Fruit fly (Drosophila melanogaster) whole organism, embryonic: ENCODE measurements around the gene CG45065.
A peak's percentile ranks its signal among the peaks of the same experiment; 100 is the strongest.

Experiments
- Atf3 ChIP-seq: fragments of 200-800 bp; sonication (Bioruptor generic); optimal IDR thresholded peaks from 3 replicates; lab custom pipeline; 2016; ENCODE audit warnings: missing biosample characterization, missing genetic modification characterization
- BtbVII ChIP-seq: fragments of 200-800 bp; sonication (Bioruptor generic); optimal IDR thresholded peaks from 3 replicates; lab custom pipeline; 2017; ENCODE audit warnings: missing biosample characterization, mild to moderate bottlenecking, missing genetic modification characterization
- CG11093 ChIP-seq: fragments of 200-800 bp; sonication (Bioruptor generic); IDR thresholded peaks from 3 replicates; pipeline ENCODE4 v1.3.6; 2022; ENCODE audit warnings: missing biosample characterization, missing genetic modification characterization
- CG11695 ChIP-seq: fragments of 200-800 bp; sonication (Bioruptor generic); IDR thresholded peaks from 3 replicates; pipeline ENCODE4 v1.3.6; 2022; ENCODE audit warnings: missing biosample characterization, missing genetic modification characterization
- CG12236 ChIP-seq: fragments of 200-800 bp; sonication (Bioruptor generic); optimal IDR thresholded peaks from 2 replicates; lab custom pipeline; 2016; ENCODE audit warnings: missing biosample characterization, missing genetic modification characterization
- CG15011 ChIP-seq: fragments of 200-800 bp; sonication (Bioruptor generic); optimal IDR thresholded peaks from 3 replicates; lab custom pipeline; 2018; ENCODE audit warnings: missing biosample characterization, mild to moderate bottlenecking, missing genetic modification characterization
- CG15514 ChIP-seq: fragments of 200-800 bp; sonication (Bioruptor generic); optimal IDR thresholded peaks from 3 replicates; lab custom pipeline; 2017; ENCODE audit warnings: missing biosample characterization, missing genetic modification characterization, mild to moderate bottlenecking, moderate library complexity, missing genetic modification reagents
- CG17802 ChIP-seq: fragments of 200-800 bp; sonication (Bioruptor generic); optimal IDR thresholded peaks from 2 replicates; lab custom pipeline; 2018; ENCODE audit warnings: missing biosample characterization, mild to moderate bottlenecking, missing genetic modification characterization, moderate library complexity
- CG2116 ChIP-seq: fragments of 200-800 bp; sonication (Bioruptor generic); optimal IDR thresholded peaks from 3 replicates; lab custom pipeline; 2018; ENCODE audit warnings: missing biosample characterization, mild to moderate bottlenecking, missing genetic modification characterization
- CG2712 ChIP-seq: fragments of 200-800 bp; optimal IDR thresholded peaks from 3 replicates; lab custom pipeline; 2019; ENCODE audit warnings: missing biosample characterization, mild to moderate bottlenecking, missing genetic modification characterization, moderate library complexity
- CG30020 ChIP-seq: fragments of 200-800 bp; optimal IDR thresholded peaks from 2 replicates; lab custom pipeline; 2019; ENCODE audit warnings: missing biosample characterization, mild to moderate bottlenecking, missing genetic modification characterization, moderate library complexity
- CG30403 ChIP-seq: fragments of 200-800 bp; sonication (Bioruptor generic); optimal IDR thresholded peaks from 3 replicates; lab custom pipeline; 2016; ENCODE audit warnings: missing biosample characterization, missing genetic modification characterization
- CG31365 ChIP-seq: fragments of 200-800 bp; sonication (Bioruptor generic); optimal IDR thresholded peaks from 2 replicates; lab custom pipeline; 2018; ENCODE audit warnings: missing biosample characterization, mild to moderate bottlenecking, missing genetic modification characterization
- CG33557 ChIP-seq: fragments of 200-800 bp; sonication (Bioruptor generic); optimal IDR thresholded peaks from 2 replicates; lab custom pipeline; 2019; ENCODE audit warnings: missing biosample characterization, mild to moderate bottlenecking, missing genetic modification characterization, moderate library complexity
- CG4617 ChIP-seq: fragments of 200-800 bp; sonication (Bioruptor generic); optimal IDR thresholded peaks from 3 replicates; lab custom pipeline; 2016; ENCODE audit warnings: missing biosample characterization, missing genetic modification characterization, borderline replicate concordance
- CG6272 ChIP-seq: fragments of 200-800 bp; sonication (Bioruptor generic); IDR thresholded peaks from 2 replicates; pipeline ENCODE4 v1.3.6; 2022; ENCODE audit warnings: missing biosample characterization, missing genetic modification characterization
- CG6654 ChIP-seq: fragments of 200-800 bp; sonication (Bioruptor generic); optimal IDR thresholded peaks from 2 replicates; lab custom pipeline; 2017; ENCODE audit warnings: missing biosample characterization, mild to moderate bottlenecking, missing genetic modification characterization
- CG7357 ChIP-seq: fragments of 200-800 bp; sonication (Bioruptor generic); IDR thresholded peaks from 3 replicates; pipeline ENCODE4 v1.3.6; 2022; ENCODE audit warnings: missing biosample characterization, missing genetic modification characterization
- CG7372 ChIP-seq: fragments of 200-800 bp; sonication (Bioruptor generic); IDR thresholded peaks from 2 replicates; pipeline ENCODE4 v1.3.6; 2022; ENCODE audit warnings: missing biosample characterization, missing genetic modification characterization
- CTCF ChIP-seq: fragments of 200-800 bp; sonication (Bioruptor generic); optimal IDR thresholded peaks from 2 replicates; lab custom pipeline; 2017; ENCODE audit warnings: missing biosample characterization, mild to moderate bottlenecking, missing genetic modification characterization, moderate library complexity
- Camta ChIP-seq: fragments of 200-800 bp; sonication (Bioruptor generic); optimal IDR thresholded peaks from 2 replicates; lab custom pipeline; 2016; ENCODE audit warnings: missing biosample characterization, missing genetic modification characterization
- Dad ChIP-seq: fragments of 200-800 bp; sonication (Bioruptor generic); optimal IDR thresholded peaks from 3 replicates; lab custom pipeline; 2016; ENCODE audit warnings: missing biosample characterization, missing genetic modification characterization
- Deaf1 ChIP-seq: fragments of 200-800 bp; optimal IDR thresholded peaks from 3 replicates; lab custom pipeline; 2019; ENCODE audit warnings: missing biosample characterization, mild to moderate bottlenecking, missing genetic modification characterization, moderate library complexity
- Dll ChIP-seq: fragments of 200-800 bp; sonication (Bioruptor generic); IDR thresholded peaks from 4 replicates; pipeline ENCODE4 v1.3.6; 2022; ENCODE audit warnings: missing biosample characterization, missing genetic modification characterization; ENCODE audit not compliant: partially characterized antibody
- Dp ChIP-seq: fragments of 200-800 bp; sonication (Bioruptor generic); optimal IDR thresholded peaks from 2 replicates; lab custom pipeline; 2018; ENCODE audit warnings: missing biosample characterization, mild to moderate bottlenecking, missing genetic modification characterization, moderate library complexity
- Lim3 ChIP-seq: fragments of 200-800 bp; sonication (Bioruptor generic); IDR thresholded peaks from 2 replicates; pipeline ENCODE4 v1.3.6; 2022; ENCODE audit warnings: missing biosample characterization, missing genetic modification characterization
- Meics ChIP-seq: fragments of 200-800 bp; sonication (Bioruptor generic); optimal IDR thresholded peaks from 2 replicates; lab custom pipeline; 2017; ENCODE audit warnings: missing biosample characterization, mild to moderate bottlenecking, missing genetic modification characterization
- NC2α ChIP-seq: fragments of 200-800 bp; sonication (Bioruptor generic); optimal IDR thresholded peaks from 2 replicates; lab custom pipeline; 2016; ENCODE audit warnings: missing biosample characterization, missing genetic modification characterization
- NK7.1 ChIP-seq: fragments of 200-800 bp; sonication (Bioruptor generic); optimal IDR thresholded peaks from 3 replicates; lab custom pipeline; 2016; ENCODE audit warnings: missing biosample characterization, missing genetic modification characterization
- Pdp1 ChIP-seq, 2 experiments: fragments of 200-800 bp; sonication (Bioruptor generic); optimal IDR thresholded peaks; 3 replicates each; lab custom pipeline; 2016; ENCODE audit warnings: missing biosample characterization in 2 of 2, missing genetic modification characterization in 2 of 2, mild to moderate bottlenecking in 1 of 2, moderate library complexity in 1 of 2
- Trl ChIP-seq, 3 experiments: fragments of >200 bp in 2 of 3; fragments of 200-800 bp in 1 of 3; sonication (Bioruptor generic) in 1 of 3; optimal IDR thresholded peaks; 2 replicates in 1 of 3; 3 replicates in 2 of 3; lab custom pipeline; 2016 to 2017; ENCODE audit warnings: missing biosample characterization in 1 of 3, missing genetic modification characterization in 1 of 3
- cad ChIP-seq: fragments of >200 bp; optimal IDR thresholded peaks from 2 replicates; lab custom pipeline; 2017; ENCODE audit warnings: missing biosample characterization, missing genetic modification characterization
- crp ChIP-seq, 2 experiments: fragments of 200-800 bp; sonication (Bioruptor generic); optimal IDR thresholded peaks; 2 replicates in 1 of 2; 3 replicates in 1 of 2; lab custom pipeline; 2017; ENCODE audit warnings: missing biosample characterization in 2 of 2, missing genetic modification characterization in 2 of 2, mild to moderate bottlenecking in 1 of 2, moderate library complexity in 1 of 2
- dmrt99B ChIP-seq: fragments of 200-800 bp; sonication (Bioruptor generic); optimal IDR thresholded peaks from 2 replicates; lab custom pipeline; 2018; ENCODE audit warnings: missing biosample characterization, mild to moderate bottlenecking, missing genetic modification characterization, moderate library complexity
- fd96Cb ChIP-seq: fragments of 200-800 bp; sonication (Bioruptor generic); optimal IDR thresholded peaks from 2 replicates; lab custom pipeline; 2018; ENCODE audit warnings: missing biosample characterization, mild to moderate bottlenecking, missing genetic modification characterization, moderate library complexity
- gce ChIP-seq: fragments of 200-800 bp; sonication (Bioruptor generic); IDR thresholded peaks from 3 replicates; pipeline ENCODE4 v1.3.6; 2022; ENCODE audit warnings: missing biosample characterization, missing genetic modification characterization
- gem ChIP-seq: fragments of 200-800 bp; sonication (Bioruptor generic); optimal IDR thresholded peaks from 2 replicates; lab custom pipeline; 2019; ENCODE audit warnings: missing biosample characterization, mild to moderate bottlenecking, missing genetic modification characterization, moderate library complexity
- gsb ChIP-seq: fragments of 200-800 bp; sonication (Bioruptor generic); IDR thresholded peaks from 2 replicates; pipeline ENCODE4 v1.3.6; 2022; ENCODE audit warnings: missing biosample characterization, missing genetic modification characterization
- inv ChIP-seq: fragments of 200-800 bp; sonication (Bioruptor generic); IDR thresholded peaks from 2 replicates; pipeline ENCODE4 v1.3.6; 2022; ENCODE audit warnings: missing biosample characterization, missing genetic modification characterization; ENCODE audit not compliant: partially characterized antibody
- odd ChIP-seq: fragments of 200-800 bp; sonication (Bioruptor generic); optimal IDR thresholded peaks from 2 replicates; lab custom pipeline; 2017; ENCODE audit warnings: missing biosample characterization, mild to moderate bottlenecking, missing genetic modification characterization
- pan ChIP-seq, 4 experiments: fragments of >200 bp in 3 of 4; fragments of 200-800 bp in 1 of 4; sonication (Bioruptor generic) in 1 of 4; optimal IDR thresholded peaks in 3 of 4; IDR thresholded peaks in 1 of 4; 2 replicates each; pipeline versions ENCODE4 v1.3.6 to Lab custom; 2017 to 2022; ENCODE audit warnings: missing biosample characterization in 2 of 4, missing genetic modification characterization in 2 of 4, mixed read lengths in 1 of 4
- psq ChIP-seq: fragments of 200-800 bp; sonication (Bioruptor generic); optimal IDR thresholded peaks from 2 replicates; lab custom pipeline; 2017; ENCODE audit warnings: missing biosample characterization, missing genetic modification characterization
- row ChIP-seq: fragments of 200-800 bp; sonication (Bioruptor generic); IDR thresholded peaks from 3 replicates; pipeline ENCODE4 v1.3.6; 2022; ENCODE audit warnings: missing biosample characterization, missing genetic modification characterization
- sisA ChIP-seq: fragments of 200-800 bp; sonication (Bioruptor generic); IDR thresholded peaks from 2 replicates; pipeline ENCODE4 v1.3.6; 2022; ENCODE audit warnings: missing biosample characterization, missing genetic modification characterization
- unc-4 ChIP-seq: fragments of 200-800 bp; sonication (Bioruptor generic); IDR thresholded peaks from 2 replicates; pipeline ENCODE4 v1.3.6; 2022; ENCODE audit warnings: missing biosample characterization, missing genetic modification characterization; ENCODE audit not compliant: partially characterized antibody
- unpg ChIP-seq: fragments of 200-800 bp; sonication (Bioruptor generic); optimal IDR thresholded peaks from 3 replicates; lab custom pipeline; 2018; ENCODE audit warnings: missing biosample characterization, mild to moderate bottlenecking, missing genetic modification characterization, moderate library complexity
- usp ChIP-seq: fragments of >200 bp; optimal IDR thresholded peaks from 2 replicates; lab custom pipeline; 2017; ENCODE audit warnings: missing biosample characterization, missing genetic modification characterization
- yki ChIP-seq: fragments of >200 bp; optimal IDR thresholded peaks from 3 replicates; lab custom pipeline; 2018
- zfh1 ChIP-seq: fragments of 200-800 bp; sonication (Bioruptor generic); IDR thresholded peaks from 3 replicates; pipeline ENCODE4 v1.3.6; 2022; ENCODE audit warnings: missing biosample characterization, missing genetic modification characterization

Gene CG45065

dm6 chrX:14831713-14832561, 50.4 kb downstream of the CG45065 start, which contains the start of gene CG14408 (continued):
- TF ChIP-seq Trl (optimal IDR thresholded peaks at IDR 0.05; lab: Kevin White, UChicago) (no peak), Trl (GFP tag; optimal IDR thresholded peaks at IDR 0.05; lab: Kevin White, UChicago) (no peak), CG4617 (no peak), CG15514 (GFP tag; lab: Kevin White, UChicago) (no peak), pan (optimal IDR thresholded peaks at IDR 0.05; lab: Kevin White, UChicago) (no peak), pan (GFP tag; optimal IDR thresholded peaks at IDR 0.05 in 1 of 2, IDR thresholded peaks at IDR 0.05 in 1 of 2) (no peak), CG30020 (peak; percentile 94), sisA (no peak), gce (GFP tag; lab: Robert Waterston, UW) (no peak), unc-4 (peak; percentile 66), odd (GFP tag; lab: Kevin White, UChicago) (no peak), CG31365 (tag; lab: Kevin White, UChicago) (no peak), dmrt99B (no peak), CG11093 (no peak), Pdp1 (GFP tag; optimal IDR thresholded peaks at IDR 0.05; lab: Kevin White, UChicago) (peak in 1 of 2 experiments; percentile 72), CG11695 (GFP tag; lab: Robert Waterston, UW) (no peak), psq (no peak), fd96Cb (tag; lab: Kevin White, UChicago) (no peak), Dp (GFP tag; lab: Kevin White, UChicago) (peak; percentile 39), CG15011 (GFP tag; lab: Kevin White, UChicago) (no peak), Meics (GFP tag; lab: Kevin White, UChicago) (no peak), yki (lab: Kevin White, UChicago) (no peak), CTCF (GFP tag; lab: Kevin White, UChicago) (peak; percentile 76), Dll (peak; percentile 70), gsb (no peak), Dad (GFP tag; lab: Kevin White, UChicago) (no peak), NC2α (GFP tag; lab: Kevin White, UChicago) (no peak), CG30403 (peak; percentile 11), row (no peak; the same call in 2 of the 3 replicates), gem (tag; lab: Kevin White, UChicago) (peak; percentile 50), CG7372 (GFP tag; lab: Robert Waterston, UW) (no peak), unpg (GFP tag; lab: Kevin White, UChicago) (peak; percentile 3), Deaf1 (tag; lab: Kevin White, UChicago) (peak; percentile 9), CG6654 (GFP tag; lab: Kevin White, UChicago) (no peak), CG7357 (GFP tag; lab: Robert Waterston, UW) (no peak), inv (GFP tag; lab: Robert Waterston, UW) (peak; percentile 28; the same call in 1 of the 2 replicates), Atf3 (GFP tag; lab: Kevin White, UChicago) (no peak), CG2712 (tag; lab: Kevin White, UChicago) (peak; percentile 20), Lim3 (GFP tag; lab: Robert Waterston, UW) (no peak), crp (GFP tag; optimal IDR thresholded peaks at IDR 0.05; lab: Kevin White, UChicago) (peak in 1 of 2 experiments; percentile 75), CG6272 (GFP tag; lab: Robert Waterston, UW) (peak; percentile 14; the same call in 1 of the 2 replicates), CG2116 (GFP tag; lab: Kevin White, UChicago) (peak; percentile 40), BtbVII (peak; percentile 20), CG12236 (no peak), NK7.1 (GFP tag; lab: Kevin White, UChicago) (no peak), cad (GFP tag; lab: Kevin White, UChicago) (no peak), CG33557 (GFP tag; lab: Kevin White, UChicago) (no peak), CG17802 (no peak), usp (GFP tag; lab: Kevin White, UChicago) (no peak), zfh1 (GFP tag; lab: Robert Waterston, UW) (no peak), Camta (GFP tag; lab: Kevin White, UChicago) (no peak)
